Fruit fly (Drosophila melanogaster): ENCODE data around the gene Alg14.

Gene Alg14

dm6 chrX:15462436-15462857 is 9.5 kb upstream of the Alg14 start, which contains the start of the genes shtd, CG6294 and CG6299 (continued):
- TF ChIP-seq Doc3 (GFP tag; IDR thresholded peaks at IDR 0.05; ENCODE audit: partially characterized antibody) = peak; percentile 83
- no peak for TF ChIP-seq CG11696 (GFP tag; IDR thresholded peaks at IDR 0.05)
- TF ChIP-seq CG10654 (GFP tag; optimal IDR thresholded peaks at IDR 0.05) = no peak
- peak; percentile 56 for TF ChIP-seq CG12659 (GFP tag; optimal IDR thresholded peaks at IDR 0.05)
- TF ChIP-seq CG11247 (GFP tag; IDR thresholded peaks at IDR 0.05) = no peak
- TF ChIP-seq sna (GFP tag; IDR thresholded peaks at IDR 0.05; ENCODE audit: partially characterized antibody) = peak; percentile 96
- TF ChIP-seq Hr39 (optimal IDR thresholded peaks at IDR 0.05) = no peak
- no peak for TF ChIP-seq CG7987 (GFP tag; optimal IDR thresholded peaks at IDR 0.05)
- no peak for TF ChIP-seq NFAT (GFP tag; IDR thresholded peaks at IDR 0.05)
- no peak for TF ChIP-seq org-1 (GFP tag; optimal IDR thresholded peaks at IDR 0.05)
- TF ChIP-seq Scr (GFP tag; IDR thresholded peaks at IDR 0.05; ENCODE audit: partially characterized antibody) = peak; percentile 92
- TF ChIP-seq da (GFP tag; optimal IDR thresholded peaks at IDR 0.05) = no peak
- TF ChIP-seq CG4360 (GFP tag; IDR thresholded peaks at IDR 0.05) = no peak
- TF ChIP-seq ro (GFP tag; IDR thresholded peaks at IDR 0.05) = no peak
- TF ChIP-seq CG13287 (GFP tag; IDR thresholded peaks at IDR 0.05; ENCODE audit: partially characterized antibody) = peak; percentile 95
- TF ChIP-seq CG34376 (GFP tag; optimal IDR thresholded peaks at IDR 0.05) = peak; percentile 18
- no peak for TF ChIP-seq CG7271 (tag; optimal IDR thresholded peaks at IDR 0.05)
- no peak; the same call in 1 of the 2 replicates for TF ChIP-seq vvl (GFP tag; IDR thresholded peaks at IDR 0.05)
- no peak for TF ChIP-seq CG8765 (GFP tag; IDR thresholded peaks at IDR 0.05)
- TF ChIP-seq pb (GFP tag; optimal IDR thresholded peaks at IDR 0.05) = no peak
- TF ChIP-seq Mes4 (GFP tag; optimal IDR thresholded peaks at IDR 0.05) = no peak
- no peak for TF ChIP-seq nerfin-1 (tag; optimal IDR thresholded peaks at IDR 0.05)
- no peak for TF ChIP-seq gcm (GFP tag; optimal IDR thresholded peaks at IDR 0.05)
- no peak for TF ChIP-seq CG4282 (GFP tag; optimal IDR thresholded peaks at IDR 0.05)
- TF ChIP-seq CG18599 (GFP tag; optimal IDR thresholded peaks at IDR 0.05) = no peak
- TF ChIP-seq NC2β (GFP tag; optimal IDR thresholded peaks at IDR 0.05) = no peak
- peak; percentile 91 for TF ChIP-seq MBD-R2 (GFP tag; IDR thresholded peaks at IDR 0.05)
- no peak for TF ChIP-seq CG7745 (tag; optimal IDR thresholded peaks at IDR 0.05)
- TF ChIP-seq shn (GFP tag; optimal IDR thresholded peaks at IDR 0.05) = no peak
- no peak for TF ChIP-seq Nf-YA (GFP tag; IDR thresholded peaks at IDR 0.05)
- peak; percentile 34 for TF ChIP-seq CG30403 (GFP tag; optimal IDR thresholded peaks at IDR 0.05)
- no peak for TF ChIP-seq Adf1 (GFP tag; IDR thresholded peaks at IDR 0.05)
- TF ChIP-seq CG32772 (GFP tag; IDR thresholded peaks at IDR 0.05) = no peak
- TF ChIP-seq Opbp (GFP tag; IDR thresholded peaks at IDR 0.05; ENCODE audit: partially characterized antibody) = peak; percentile 88
- no peak for TF ChIP-seq CG12104 (GFP tag; optimal IDR thresholded peaks at IDR 0.05)
- no peak for TF ChIP-seq sim (GFP tag; IDR thresholded peaks at IDR 0.05)
- TF ChIP-seq Hmx (GFP tag; optimal IDR thresholded peaks at IDR 0.05) = no peak
- TF ChIP-seq CG10274 (GFP tag; optimal IDR thresholded peaks at IDR 0.05) = no peak
- TF ChIP-seq Ada2b (GFP tag; IDR thresholded peaks at IDR 0.05) = no peak
- no peak for TF ChIP-seq tll (GFP tag; optimal IDR thresholded peaks at IDR 0.05)
- no peak for TF ChIP-seq CG10959 (GFP tag; IDR thresholded peaks at IDR 0.05)
- peak; percentile 55 for TF ChIP-seq CG2129 (GFP tag; IDR thresholded peaks at IDR 0.05; ENCODE audit: partially characterized antibody)
- no peak for TF ChIP-seq Ptx1 (GFP tag; IDR thresholded peaks at IDR 0.05)
- TF ChIP-seq scrt (GFP tag; optimal IDR thresholded peaks at IDR 0.05) = no peak
